Fruit fly (Drosophila melanogaster) whole organism, adult: ENCODE data around the gene eIF3g1.

Experiments used
- CG11617 ChIP-seq: fragments of 200-800 bp; sonication (Bioruptor generic); optimal IDR thresholded peaks from 2 replicates; lab custom pipeline; 2017; ENCODE audit warnings: mild to moderate bottlenecking, missing biosample characterization, missing genetic modification reagents, missing genetic modification characterization
- CG14711 ChIP-seq: fragments of 200-800 bp; sonication (Bioruptor generic); optimal IDR thresholded peaks from 2 replicates; lab custom pipeline; 2018; ENCODE audit warnings: missing biosample characterization, mild to moderate bottlenecking, missing genetic modification characterization, moderate library complexity
- CG5204 ChIP-seq: fragments of 200-800 bp; sonication (Bioruptor generic); optimal IDR thresholded peaks from 2 replicates; lab custom pipeline; 2016; ENCODE audit warnings: missing biosample characterization, missing genetic modification characterization
- CG7045 ChIP-seq: fragments of 200-800 bp; sonication (Bioruptor generic); optimal IDR thresholded peaks from 2 replicates; lab custom pipeline; 2017; ENCODE audit warnings: missing biosample characterization, mild to moderate bottlenecking, missing genetic modification characterization
- Hr96 ChIP-seq: fragments of 200-800 bp; sonication (Bioruptor generic); optimal IDR thresholded peaks from 2 replicates; lab custom pipeline; 2016; ENCODE audit warnings: missing biosample characterization, missing genetic modification characterization
- bab1 ChIP-seq: fragments of 200-800 bp; sonication (Bioruptor generic); optimal IDR thresholded peaks from 3 replicates; lab custom pipeline; 2019; ENCODE audit warnings: missing biosample characterization, mild to moderate bottlenecking, missing genetic modification characterization, moderate library complexity
- cic ChIP-seq: fragments of 200-800 bp; sonication (Bioruptor generic); optimal IDR thresholded peaks from 2 replicates; lab custom pipeline; 2017; ENCODE audit warnings: missing biosample characterization, mild to moderate bottlenecking, missing genetic modification characterization, moderate library complexity
- cnc ChIP-seq, 2 experiments: fragments of >200 bp; optimal IDR thresholded peaks; 2 replicates each; lab custom pipeline; 2017
- kay ChIP-seq: fragments of 200-800 bp; sonication (Bioruptor generic); peaks from one replicate; lab custom pipeline; 2016; ENCODE audit warnings: missing biosample characterization, missing genetic modification characterization, borderline replicate concordance
- ovo ChIP-seq: fragments of 200-800 bp; sonication (Bioruptor generic); optimal IDR thresholded peaks from 2 replicates; lab custom pipeline; 2016; ENCODE audit warnings: missing biosample characterization, missing genetic modification characterization
- pad ChIP-seq: fragments of 200-800 bp; sonication (Bioruptor generic); optimal IDR thresholded peaks from 3 replicates; lab custom pipeline; 2017; ENCODE audit warnings: missing biosample characterization, missing genetic modification characterization, mild to moderate bottlenecking, moderate library complexity, missing genetic modification reagents
- tj ChIP-seq: fragments of 200-800 bp; sonication (Bioruptor generic); optimal IDR thresholded peaks from 3 replicates; lab custom pipeline; 2017; ENCODE audit warnings: missing biosample characterization, mild to moderate bottlenecking, missing genetic modification characterization, moderate library complexity
- toe ChIP-seq: fragments of 200-800 bp; sonication (Bioruptor generic); optimal IDR thresholded peaks from 2 replicates; lab custom pipeline; 2016; ENCODE audit warnings: missing biosample characterization, missing genetic modification characterization

dm6 chrX:2589446-2590038, 20.6 kb downstream of the eIF3g1 start:
- peak; percentile 65 for TF ChIP-seq pad
- peak; percentile 54 for TF ChIP-seq CG11617 (GFP tag; lab: Kevin White, UChicago)
- TF ChIP-seq Hr96 (GFP tag; lab: Kevin White, UChicago), result peak; percentile 69
- no peak for TF ChIP-seq ovo (GFP tag; lab: Kevin White, UChicago)
- TF ChIP-seq bab1, result peak; percentile 93
- no peak for TF ChIP-seq cnc (optimal IDR thresholded peaks at IDR 0.05; lab: Kevin White, UChicago)
- TF ChIP-seq cic (GFP tag; lab: Kevin White, UChicago), result peak; percentile 35
- peak; percentile 70 for TF ChIP-seq CG7045
- peak; percentile 85 for TF ChIP-seq CG14711 (tag; lab: Kevin White, UChicago)
- TF ChIP-seq kay, result no peak
- TF ChIP-seq CG5204 (GFP tag; lab: Kevin White, UChicago), result peak; percentile 24
- peak; percentile 31 for TF ChIP-seq tj (GFP tag; lab: Kevin White, UChicago)
- no peak for TF ChIP-seq toe (GFP tag; lab: Kevin White, UChicago)
